Worm (Caenorhabditis elegans) whole organism, midembryonic: ENCODE measurements around the gene C56C10.6.

Experiments used
- T22C8.4 ChIP-seq: fragments of 200-800 bp; sonication (Bioruptor generic); IDR thresholded peaks from 2 replicates; pipeline ENCODE4 v1.3.6; 2022; ENCODE audit warnings: missing genetic modification characterization, missing compliant biosample characterization
- cog-1 ChIP-seq: sonication (generic microtip); optimal IDR thresholded peaks from 2 replicates; lab custom pipeline; 2016; ENCODE audit warnings: missing genetic modification characterization, missing compliant biosample characterization
- flt-1 ChIP-seq: fragments of 200-800 bp; sonication (Bioruptor generic); IDR thresholded peaks from 2 replicates; pipeline ENCODE4 v1.3.6; 2022; ENCODE audit warnings: missing genetic modification characterization, missing compliant biosample characterization
- med-1 ChIP-seq: sonication (generic microtip); optimal IDR thresholded peaks from 2 replicates; lab custom pipeline; 2017; ENCODE audit warnings: missing genetic modification characterization, mild to moderate bottlenecking, missing compliant biosample characterization, antibody characterized with exemption, missing genetic modification reagents; ENCODE audit not compliant: insufficient read depth
- tab-1 ChIP-seq: fragments of 200-800 bp; sonication (Bioruptor generic); IDR thresholded peaks from 2 replicates; pipeline ENCODE4 v1.3.6; 2022; ENCODE audit warnings: missing genetic modification characterization, missing compliant biosample characterization
- ztf-23 ChIP-seq: fragments of 200-800 bp; sonication (Bioruptor generic); IDR thresholded peaks from 2 replicates; pipeline ENCODE4 v1.3.6; 2022; ENCODE audit warnings: missing genetic modification reagents, missing genetic modification characterization, missing compliant biosample characterization
- ztf-29 ChIP-seq: fragments of 200-800 bp; sonication (Bioruptor generic); IDR thresholded peaks from 2 replicates; pipeline ENCODE4 v1.3.6; 2022; ENCODE audit warnings: missing genetic modification reagents, missing genetic modification characterization, missing compliant biosample characterization

ce11 chrII:6615232-6616029 is 34.3 kb upstream of the C56C10.6 start:
- TF ChIP-seq ztf-29 (GFP tag; lab: Robert Waterston, UW) (no peak), cog-1 (tag; lab: Kevin White, UChicago) (no peak), tab-1 (GFP tag; lab: Robert Waterston, UW) (no peak), flt-1 (GFP tag; lab: Robert Waterston, UW) (no peak), med-1 (GFP tag; lab: Kevin White, UChicago) (no peak), T22C8.4 (no peak), ztf-23 (GFP tag; lab: Robert Waterston, UW) (no peak)
